Worm (Caenorhabditis elegans) whole organism, L2 larva: ENCODE results near the gene C47E8.9.

Experiments
- C34F6.9 ChIP-seq: fragments of 150-350 bp; optimal IDR thresholded peaks from 2 replicates; lab custom pipeline; 2014; ENCODE audit warnings: missing biosample characterization, missing genetic modification characterization
- R02D3.7 ChIP-seq: fragments of 150-350 bp; optimal IDR thresholded peaks from 2 replicates; lab custom pipeline; 2014; ENCODE audit warnings: missing biosample characterization, missing genetic modification characterization
- Y55F3AM.14 ChIP-seq: fragments of 200-800 bp; sonication (Bioruptor generic); optimal IDR thresholded peaks from 2 replicates; lab custom pipeline; 2018; ENCODE audit warnings: mild to moderate bottlenecking, missing genetic modification characterization, missing compliant biosample characterization
- ama-1 ChIP-seq: fragments of 150-350 bp; optimal IDR thresholded peaks from 2 replicates; lab custom pipeline; 2018; ENCODE audit warnings: inconsistent platforms
- blmp-1 ChIP-seq: sonication (generic microtip); optimal IDR thresholded peaks from 2 replicates; lab custom pipeline; 2017; ENCODE audit warnings: missing genetic modification characterization, mild to moderate bottlenecking, missing compliant biosample characterization, antibody characterized with exemption, moderate library complexity; ENCODE audit not compliant: insufficient read depth
- ceh-16 ChIP-seq: fragments of 150-350 bp; optimal IDR thresholded peaks from 2 replicates; lab custom pipeline; 2014; ENCODE audit warnings: missing biosample characterization, missing genetic modification characterization
- ceh-82 ChIP-seq: fragments of 150-350 bp; optimal IDR thresholded peaks from 2 replicates; lab custom pipeline; 2014; ENCODE audit warnings: missing biosample characterization, missing genetic modification characterization
- crh-2 ChIP-seq: sonication (generic microtip); optimal IDR thresholded peaks from 2 replicates; lab custom pipeline; 2017; ENCODE audit warnings: missing biosample characterization, missing genetic modification characterization
- dmd-4 ChIP-seq: sonication (generic microtip); optimal IDR thresholded peaks from 2 replicates; lab custom pipeline; 2017; ENCODE audit warnings: missing biosample characterization, missing genetic modification characterization
- egl-27 ChIP-seq: sonication (generic microtip); optimal IDR thresholded peaks from 3 replicates; lab custom pipeline; 2017; ENCODE audit warnings: missing biosample characterization, missing genetic modification reagents, missing genetic modification characterization
- elt-1 ChIP-seq: fragments of 150-350 bp; optimal IDR thresholded peaks from 2 replicates; lab custom pipeline; 2014; ENCODE audit warnings: missing biosample characterization, missing genetic modification characterization
- elt-3 ChIP-seq: sonication (generic microtip); optimal IDR thresholded peaks from 2 replicates; lab custom pipeline; 2017; ENCODE audit warnings: missing biosample characterization, missing genetic modification characterization
- fos-1 ChIP-seq: fragments of 150-350 bp; optimal IDR thresholded peaks from 2 replicates; lab custom pipeline; 2014; ENCODE audit warnings: missing biosample characterization, missing genetic modification characterization
- gmeb-1 ChIP-seq: fragments of 150-350 bp; optimal IDR thresholded peaks from 2 replicates; lab custom pipeline; 2014; ENCODE audit warnings: missing biosample characterization, missing genetic modification characterization
- lin-11 ChIP-seq: fragments of 150-350 bp; sonication (generic microtip); optimal IDR thresholded peaks from 2 replicates; lab custom pipeline; 2014; ENCODE audit warnings: missing biosample characterization, missing genetic modification characterization, inconsistent platforms, mixed read lengths
- lin-13 ChIP-seq: fragments of 150-350 bp; optimal IDR thresholded peaks from 2 replicates; lab custom pipeline; 2014; ENCODE audit warnings: missing biosample characterization, missing genetic modification reagents, missing genetic modification characterization
- lin-39 ChIP-seq: fragments of 150-350 bp; optimal IDR thresholded peaks from 2 replicates; lab custom pipeline; 2014; ENCODE audit warnings: missing biosample characterization, missing genetic modification reagents, missing genetic modification characterization
- lsy-2 ChIP-seq, 2 experiments: fragments of 150-350 bp in 1 of 2; sonication (generic microtip) in 1 of 2; optimal IDR thresholded peaks; 2 replicates each; lab custom pipeline; 2014 to 2017; ENCODE audit warnings: missing biosample characterization in 2 of 2, missing genetic modification characterization in 2 of 2
- mab-5 ChIP-seq: fragments of 150-350 bp; optimal IDR thresholded peaks from 2 replicates; lab custom pipeline; 2014; ENCODE audit warnings: missing biosample characterization, missing genetic modification characterization
- nhr-12 ChIP-seq: fragments of 150-350 bp; optimal IDR thresholded peaks from 2 replicates; lab custom pipeline; 2014; ENCODE audit warnings: missing biosample characterization, missing genetic modification characterization
- nhr-129 ChIP-seq: fragments of 150-350 bp; optimal IDR thresholded peaks from 2 replicates; lab custom pipeline; 2014; ENCODE audit warnings: missing biosample characterization, missing genetic modification characterization
- nhr-237 ChIP-seq: fragments of 150-350 bp; optimal IDR thresholded peaks from 2 replicates; lab custom pipeline; 2014; ENCODE audit warnings: missing biosample characterization, missing genetic modification characterization
- nhr-6 ChIP-seq: fragments of 150-350 bp; optimal IDR thresholded peaks from 2 replicates; lab custom pipeline; 2014; ENCODE audit warnings: missing biosample characterization, missing genetic modification characterization
- peb-1 ChIP-seq: fragments of 150-350 bp; optimal IDR thresholded peaks from 2 replicates; lab custom pipeline; 2014; ENCODE audit warnings: missing biosample characterization, missing genetic modification characterization
- skn-1 ChIP-seq: sonication (generic microtip); optimal IDR thresholded peaks from 2 replicates; lab custom pipeline; 2017; ENCODE audit warnings: missing biosample characterization, missing genetic modification characterization
- sma-3 ChIP-seq: sonication (generic microtip); optimal IDR thresholded peaks from 2 replicates; lab custom pipeline; 2016; ENCODE audit warnings: missing genetic modification reagents, missing genetic modification characterization, missing compliant biosample characterization
- sma-9 ChIP-seq, 2 experiments: fragments of 150-350 bp in 1 of 2; sonication (generic microtip) in 1 of 2; optimal IDR thresholded peaks; 2 replicates each; lab custom pipeline; 2014 to 2016; ENCODE audit warnings: missing genetic modification characterization in 2 of 2, mild to moderate bottlenecking in 1 of 2, missing biosample characterization in 1 of 2, missing compliant biosample characterization in 1 of 2, missing genetic modification reagents in 1 of 2, moderate library complexity in 1 of 2
- snpc-4 ChIP-seq: fragments of 150-350 bp; optimal IDR thresholded peaks from 2 replicates; lab custom pipeline; 2014; ENCODE audit warnings: missing biosample characterization, missing genetic modification characterization
- unc-39 ChIP-seq: fragments of 150-350 bp; optimal IDR thresholded peaks from 2 replicates; lab custom pipeline; 2014; ENCODE audit warnings: missing biosample characterization, missing genetic modification characterization
- unc-55 ChIP-seq: fragments of 150-350 bp; sonication (generic microtip); optimal IDR thresholded peaks from 3 replicates; lab custom pipeline; 2014; ENCODE audit warnings: missing biosample characterization, missing genetic modification reagents, missing genetic modification characterization
- unc-62 ChIP-seq: fragments of 150-350 bp; optimal IDR thresholded peaks from 2 replicates; lab custom pipeline; 2014; ENCODE audit warnings: missing biosample characterization, missing genetic modification reagents, missing genetic modification characterization
- zag-1 ChIP-seq: fragments of 150-350 bp; optimal IDR thresholded peaks from 2 replicates; lab custom pipeline; 2014; ENCODE audit warnings: missing biosample characterization, missing genetic modification characterization
- ztf-1 ChIP-seq: fragments of 200-800 bp; sonication (Bioruptor generic); conservative IDR thresholded peaks from 2 replicates; pipeline ENCODE4 v1.3.6; 2022; ENCODE audit warnings: missing genetic modification characterization, missing compliant biosample characterization
- ztf-4 ChIP-seq: fragments of 150-350 bp; optimal IDR thresholded peaks from 2 replicates; lab custom pipeline; 2014; ENCODE audit warnings: missing biosample characterization, missing genetic modification characterization

The C47E8.9 gene

ce11 chrV:14678298-14678697, 15.2 kb downstream of the C47E8.9 start:
- no peak for TF ChIP-seq lin-11 (tag; lab: Kevin White, UChicago)
- no peak for TF ChIP-seq ceh-82 (tag; lab: Kevin White, UChicago)
- no peak for TF ChIP-seq C34F6.9 (tag; lab: Kevin White, UChicago)
- no peak for TF ChIP-seq R02D3.7 (tag; lab: Kevin White, UChicago)
- TF ChIP-seq ceh-16 (tag; lab: Kevin White, UChicago): no peak
- no peak for TF ChIP-seq elt-1 (tag; lab: Kevin White, UChicago)

- TF ChIP-seq peb-1 (tag; lab: Kevin White, UChicago) (no peak), R02D3.7 (tag; lab: Kevin White, UChicago) (no peak), sma-3 (GFP tag; lab: Kevin White, UChicago) (no peak), zag-1 (tag; lab: Kevin White, UChicago) (no peak), ceh-16 (tag; lab: Kevin White, UChicago) (no peak), unc-55 (GFP tag; lab: Kevin White, UChicago) (no peak), snpc-4 (no peak), fos-1 (tag; lab: Kevin White, UChicago) (no peak), lin-11 (tag; lab: Kevin White, UChicago) (no peak), Y55F3AM.14 (GFP tag; lab: Kevin White, UChicago) (no peak), crh-2 (no peak), nhr-6 (tag; lab: Kevin White, UChicago) (no peak)
Observed at ce11 chrV:14680014-14680413, 16.9 kb downstream of the C47E8.9 start, which contains the start of gene C47E8.3. Gene C47E8.3, plus strand, starts transcription at chrV:14680314.

- TF ChIP-seq nhr-6 (tag; lab: Kevin White, UChicago) (no peak), C34F6.9 (tag; lab: Kevin White, UChicago) (peak; percentile 14), fos-1 (tag; lab: Kevin White, UChicago) (no peak), blmp-1 (tag; lab: Kevin White, UChicago) (no peak), mab-5 (tag; lab: Kevin White, UChicago) (no peak)
Observed at ce11 chrV:14682870-14683269, 19.8 kb downstream of the C47E8.9 start.

ce11 chrV:14683291-14683690, 20.2 kb downstream of the C47E8.9 start:
- TF ChIP-seq ama-1 (lab: Kevin White, UChicago): peak; percentile 40
- TF ChIP-seq unc-62 (GFP tag; lab: Kevin White, UChicago): no peak

ce11 chrV:14683926-14684325, 20.8 kb downstream of the C47E8.9 start:
- TF ChIP-seq unc-55 (GFP tag; lab: Kevin White, UChicago) (no peak), lin-13 (GFP tag; lab: Kevin White, UChicago) (no peak), gmeb-1 (tag; lab: Kevin White, UChicago) (no peak)

ce11 chrV:14684359-14685312, 21.5 kb downstream of the C47E8.9 start, which contains the start of gene hsp-90:
Gene hsp-90, plus strand, starts transcription at chrV:14684918.
- TF ChIP-seq ama-1 (lab: Kevin White, UChicago) (peak; percentile 84), C34F6.9 (tag; lab: Kevin White, UChicago) (peak; percentile 55), blmp-1 (tag; lab: Kevin White, UChicago) (no peak)

ce11 chrV:14685435-14686058, 22.4 kb downstream of the C47E8.9 start, which contains the start of gene C47E8.4:
Gene C47E8.4, minus strand, starts transcription at chrV:14685485.
- peak; percentile 75 for TF ChIP-seq nhr-237 (tag; lab: Kevin White, UChicago)
- no peak for TF ChIP-seq nhr-6 (tag; lab: Kevin White, UChicago)
- peak; percentile 99 for TF ChIP-seq sma-3 (GFP tag; lab: Kevin White, UChicago)
- TF ChIP-seq unc-55 (GFP tag; lab: Kevin White, UChicago): peak; percentile 99
- peak; percentile 98 for TF ChIP-seq ztf-4 (tag; lab: Kevin White, UChicago)
- peak; percentile 68 for TF ChIP-seq lin-39
- TF ChIP-seq elt-3: no peak
- TF ChIP-seq lin-11 (tag; lab: Kevin White, UChicago): peak; percentile 96
- peak; percentile 99 for TF ChIP-seq sma-9 (GFP tag; optimal IDR thresholded peaks at IDR 0.05; lab: Kevin White, UChicago)
- no peak for TF ChIP-seq sma-9 (tag; optimal IDR thresholded peaks at IDR 0.05; lab: Kevin White, UChicago)
- TF ChIP-seq skn-1 (tag; lab: Kevin White, UChicago): peak; percentile 93
- TF ChIP-seq lsy-2 (tag; optimal IDR thresholded peaks at IDR 0.05; lab: Kevin White, UChicago): peak; percentile 97 to 98
- no peak for TF ChIP-seq unc-39 (tag; lab: Kevin White, UChicago)
- peak; percentile 97 for TF ChIP-seq nhr-129 (tag; lab: Kevin White, UChicago)
- peak; percentile 93 for TF ChIP-seq ama-1 (lab: Kevin White, UChicago)
- peak; percentile 97 for TF ChIP-seq mab-5 (tag; lab: Kevin White, UChicago)
- peak; percentile 91; the same call in 1 of the 2 replicates for TF ChIP-seq ztf-1 (GFP tag; lab: Robert Waterston, UW)
- TF ChIP-seq gmeb-1 (tag; lab: Kevin White, UChicago): peak; percentile 95
- TF ChIP-seq zag-1 (tag; lab: Kevin White, UChicago): peak; percentile 93
- TF ChIP-seq egl-27 (tag; lab: Kevin White, UChicago): peak; percentile 95
- TF ChIP-seq dmd-4 (tag; lab: Kevin White, UChicago): peak; percentile 65
- peak; percentile 89 for TF ChIP-seq fos-1 (tag; lab: Kevin White, UChicago)
- peak; percentile 61 for TF ChIP-seq ceh-82 (tag; lab: Kevin White, UChicago)
- TF ChIP-seq nhr-12 (tag; lab: Kevin White, UChicago): peak; percentile 46
